Worm (Caenorhabditis elegans) whole organism, young adult: ENCODE measurements around the gene F44E2.10.

Experiments
- C06A6.2 ChIP-seq: fragments of 200-800 bp; sonication (Bioruptor generic); conservative IDR thresholded peaks from 2 replicates; pipeline ENCODE4 v1.3.6; 2022; ENCODE audit warnings: missing genetic modification characterization, missing compliant biosample characterization
- F55B11.4 ChIP-seq: sonication (generic microtip); optimal IDR thresholded peaks from 2 replicates; lab custom pipeline; 2016; ENCODE audit warnings: missing compliant biosample characterization, missing genetic modification characterization, borderline replicate concordance; ENCODE audit not compliant: insufficient read depth
- K12H6.12 ChIP-seq: fragments of 200-800 bp; sonication (Bioruptor generic); optimal IDR thresholded peaks from 2 replicates; lab custom pipeline; 2018; ENCODE audit warnings: mild to moderate bottlenecking, missing genetic modification characterization, missing compliant biosample characterization
- T07F8.4 ChIP-seq: sonication (generic microtip); optimal IDR thresholded peaks from 2 replicates; lab custom pipeline; 2016; ENCODE audit warnings: mild to moderate bottlenecking, missing genetic modification characterization, moderate library complexity, missing compliant biosample characterization
- Y56A3A.18 ChIP-seq: fragments of 200-800 bp; sonication (Bioruptor generic); IDR thresholded peaks from 2 replicates; pipeline ENCODE4 v1.3.6; 2022; ENCODE audit warnings: missing genetic modification reagents, missing genetic modification characterization, missing compliant biosample characterization
- akir-1 ChIP-seq: fragments of 200-800 bp; sonication (Bioruptor generic); optimal IDR thresholded peaks from 2 replicates; lab custom pipeline; 2018; ENCODE audit warnings: mild to moderate bottlenecking, missing genetic modification characterization, moderate library complexity, missing compliant biosample characterization
- athp-1 ChIP-seq: sonication (generic microtip); optimal IDR thresholded peaks from 2 replicates; lab custom pipeline; 2017; ENCODE audit warnings: mild to moderate bottlenecking, missing genetic modification characterization, missing compliant biosample characterization
- attf-3 ChIP-seq: fragments of 200-800 bp; sonication (Bioruptor generic); conservative IDR thresholded peaks from 2 replicates; pipeline ENCODE4 v1.3.6; 2022; ENCODE audit warnings: missing genetic modification reagents, missing genetic modification characterization, missing compliant biosample characterization
- attf-5 ChIP-seq: fragments of 200-800 bp; sonication (Bioruptor generic); optimal IDR thresholded peaks from 2 replicates; lab custom pipeline; 2018; ENCODE audit warnings: mild to moderate bottlenecking, missing genetic modification characterization, missing compliant biosample characterization
- attf-6 ChIP-seq: fragments of 200-800 bp; sonication (Bioruptor generic); IDR thresholded peaks from 2 replicates; pipeline ENCODE4 v1.3.6; 2022; ENCODE audit warnings: missing genetic modification reagents, missing genetic modification characterization, missing compliant biosample characterization
- ceh-100 ChIP-seq: fragments of 200-800 bp; sonication (Bioruptor generic); IDR thresholded peaks from 2 replicates; pipeline ENCODE4 v1.3.6; 2022; ENCODE audit warnings: missing genetic modification reagents, missing genetic modification characterization, missing compliant biosample characterization
- chd-7 ChIP-seq: sonication (generic microtip); optimal IDR thresholded peaks from 2 replicates; lab custom pipeline; 2016; ENCODE audit warnings: mild to moderate bottlenecking, missing genetic modification characterization, moderate library complexity, missing compliant biosample characterization
- die-1 ChIP-seq: sonication (generic microtip); optimal IDR thresholded peaks from 2 replicates; lab custom pipeline; 2016; ENCODE audit warnings: missing genotype, mild to moderate bottlenecking, missing genetic modification characterization, missing compliant biosample characterization
- dox-1 ChIP-seq: fragments of 200-800 bp; sonication (Bioruptor generic); IDR thresholded peaks from 2 replicates; pipeline ENCODE4 v1.3.6; 2022; ENCODE audit warnings: missing genetic modification reagents, missing genetic modification characterization, missing compliant biosample characterization
- egl-18 ChIP-seq: fragments of 200-800 bp; sonication (Bioruptor generic); IDR thresholded peaks from 2 replicates; pipeline ENCODE4 v1.3.6; 2022; ENCODE audit warnings: missing genetic modification reagents, missing genetic modification characterization, missing compliant biosample characterization
- egrh-3 ChIP-seq: fragments of 200-800 bp; sonication (Bioruptor generic); IDR thresholded peaks from 2 replicates; pipeline ENCODE4 v1.3.6; 2022; ENCODE audit warnings: missing genetic modification reagents, missing genetic modification characterization, missing compliant biosample characterization
- ekl-4 ChIP-seq: fragments of 200-800 bp; sonication (Bioruptor generic); IDR thresholded peaks from 2 replicates; pipeline ENCODE4 v1.3.6; 2022; ENCODE audit warnings: missing genetic modification reagents, missing genetic modification characterization, missing compliant biosample characterization
- fkh-3 ChIP-seq: sonication (generic microtip); optimal IDR thresholded peaks from 2 replicates; lab custom pipeline; 2016; ENCODE audit warnings: mild to moderate bottlenecking, missing genetic modification characterization, missing compliant biosample characterization
- gei-17 ChIP-seq: fragments of 200-800 bp; sonication (Bioruptor generic); optimal IDR thresholded peaks from 2 replicates; lab custom pipeline; 2018; ENCODE audit warnings: mild to moderate bottlenecking, missing genetic modification characterization, missing compliant biosample characterization
- hmg-1.2 ChIP-seq: fragments of 200-800 bp; sonication (Bioruptor generic); IDR thresholded peaks from 2 replicates; pipeline ENCODE4 v1.3.6; 2022; ENCODE audit warnings: missing genetic modification reagents, missing genetic modification characterization, missing compliant biosample characterization
- hmg-20 ChIP-seq: fragments of 200-800 bp; sonication (Bioruptor generic); IDR thresholded peaks from 2 replicates; pipeline ENCODE4 v1.3.6; 2022; ENCODE audit warnings: missing genetic modification reagents, missing genetic modification characterization, missing compliant biosample characterization
- hsf-1 ChIP-seq: fragments of 200-800 bp; sonication (Bioruptor generic); IDR thresholded peaks from 2 replicates; pipeline ENCODE4 v1.3.6; 2022; ENCODE audit warnings: missing genetic modification reagents, missing genetic modification characterization, missing compliant biosample characterization
- let-526 ChIP-seq: fragments of 200-800 bp; sonication (Bioruptor generic); IDR thresholded peaks from 2 replicates; pipeline ENCODE4 v1.3.6; 2022; ENCODE audit warnings: missing genetic modification reagents, missing genetic modification characterization, missing compliant biosample characterization
- lin-26 ChIP-seq: fragments of 200-800 bp; sonication (Bioruptor generic); IDR thresholded peaks from 2 replicates; pipeline ENCODE4 v1.3.6; 2022; ENCODE audit warnings: missing genetic modification reagents, missing genetic modification characterization, missing compliant biosample characterization
- lin-40 ChIP-seq: sonication (generic microtip); optimal IDR thresholded peaks from 2 replicates; lab custom pipeline; 2016; ENCODE audit warnings: missing genetic modification characterization, mild to moderate bottlenecking, missing compliant biosample characterization, missing genotype, missing genetic modification reagents
- lsl-1 ChIP-seq: fragments of 200-800 bp; sonication (Bioruptor generic); optimal IDR thresholded peaks from 2 replicates; lab custom pipeline; 2018; ENCODE audit warnings: mild to moderate bottlenecking, missing genetic modification characterization, moderate library complexity, missing compliant biosample characterization
- madf-10 ChIP-seq: sonication (generic microtip); optimal IDR thresholded peaks from 2 replicates; lab custom pipeline; 2016; ENCODE audit warnings: mild to moderate bottlenecking, missing genetic modification characterization, missing compliant biosample characterization
- madf-3 ChIP-seq: fragments of 200-800 bp; sonication (Bioruptor generic); IDR thresholded peaks from 2 replicates; pipeline ENCODE4 v1.3.6; 2022; ENCODE audit warnings: missing genetic modification reagents, missing genetic modification characterization, missing compliant biosample characterization
- madf-6 ChIP-seq: fragments of 200-800 bp; sonication (Bioruptor generic); IDR thresholded peaks from 2 replicates; pipeline ENCODE4 v1.3.6; 2022; ENCODE audit warnings: missing genetic modification reagents, missing genetic modification characterization, missing compliant biosample characterization
- mcd-1 ChIP-seq: fragments of 200-800 bp; sonication (Bioruptor generic); IDR thresholded peaks from 2 replicates; pipeline ENCODE4 v1.3.6; 2022; ENCODE audit warnings: missing genetic modification reagents, missing genetic modification characterization, missing compliant biosample characterization
- mel-28 ChIP-seq: sonication (generic microtip); optimal IDR thresholded peaks from 2 replicates; lab custom pipeline; 2016; ENCODE audit warnings: borderline replicate concordance, mild to moderate bottlenecking, missing genetic modification characterization, missing compliant biosample characterization
- nhr-120 ChIP-seq: fragments of 200-800 bp; sonication (Bioruptor generic); IDR thresholded peaks from 2 replicates; pipeline ENCODE4 v1.3.6; 2022; ENCODE audit warnings: missing genetic modification characterization, missing compliant biosample characterization
- nhr-27 ChIP-seq: fragments of 200-800 bp; sonication (Bioruptor generic); optimal IDR thresholded peaks from 2 replicates; lab custom pipeline; 2018; ENCODE audit warnings: mild to moderate bottlenecking, missing genetic modification characterization, moderate library complexity, missing compliant biosample characterization
- nhr-80 ChIP-seq: sonication (generic microtip); optimal IDR thresholded peaks from 2 replicates; lab custom pipeline; 2016; ENCODE audit warnings: missing genetic modification characterization, missing compliant biosample characterization
- nhr-90 ChIP-seq: sonication (generic microtip); optimal IDR thresholded peaks from 2 replicates; lab custom pipeline; 2016; ENCODE audit warnings: missing genotype, mild to moderate bottlenecking, missing genetic modification characterization, missing compliant biosample characterization
- pbrm-1 ChIP-seq: fragments of 200-800 bp; sonication (Bioruptor generic); IDR thresholded peaks from 2 replicates; pipeline ENCODE4 v1.3.6; 2022; ENCODE audit warnings: missing genetic modification reagents, missing genetic modification characterization, missing compliant biosample characterization
- rcor-1 ChIP-seq: fragments of 200-800 bp; sonication (Bioruptor generic); IDR thresholded peaks from 2 replicates; pipeline ENCODE4 v1.3.6; 2022; ENCODE audit warnings: missing genetic modification reagents, missing genetic modification characterization, missing compliant biosample characterization
- rec-8 ChIP-seq, 2 experiments: sonication (generic microtip); optimal IDR thresholded peaks; 2 replicates each; lab custom pipeline; 2016; ENCODE audit warnings: mild to moderate bottlenecking in 2 of 2, missing genetic modification characterization in 2 of 2, missing genetic modification reagents in 2 of 2, missing genotype in 2 of 2, missing biosample characterization in 1 of 2, missing compliant biosample characterization in 1 of 2, moderate library complexity in 1 of 2
- sea-2 ChIP-seq: fragments of 200-800 bp; sonication (Bioruptor generic); IDR thresholded peaks from 2 replicates; pipeline ENCODE4 v1.3.6; 2022; ENCODE audit warnings: missing genetic modification characterization, missing compliant biosample characterization
- snpc-3.4 ChIP-seq: sonication (generic microtip); optimal IDR thresholded peaks from 2 replicates; lab custom pipeline; 2017; ENCODE audit warnings: missing genetic modification characterization, mild to moderate bottlenecking, missing compliant biosample characterization, antibody characterized with exemption, moderate library complexity, missing genotype, missing genetic modification reagents
- somi-1 ChIP-seq: fragments of 200-800 bp; sonication (Bioruptor generic); optimal IDR thresholded peaks from 2 replicates; lab custom pipeline; 2018; ENCODE audit warnings: mild to moderate bottlenecking, missing genetic modification characterization, missing compliant biosample characterization
- tbp1 ChIP-seq: fragments of 200-800 bp; sonication (Bioruptor generic); optimal IDR thresholded peaks from 2 replicates; lab custom pipeline; 2018; ENCODE audit warnings: mild to moderate bottlenecking, missing genetic modification characterization, missing compliant biosample characterization
- unc-130 ChIP-seq: sonication (generic microtip); optimal IDR thresholded peaks from 2 replicates; lab custom pipeline; 2016; ENCODE audit warnings: missing genetic modification reagents, missing genetic modification characterization, missing compliant biosample characterization
- zfh-2 ChIP-seq: fragments of 200-800 bp; sonication (Bioruptor generic); conservative IDR thresholded peaks from 2 replicates; pipeline ENCODE4 v1.3.6; 2022; ENCODE audit warnings: missing genetic modification reagents, missing genetic modification characterization, missing compliant biosample characterization
- ztf-22 ChIP-seq: fragments of 200-800 bp; sonication (Bioruptor generic); optimal IDR thresholded peaks from 2 replicates; lab custom pipeline; 2018; ENCODE audit warnings: mild to moderate bottlenecking, missing genetic modification characterization, moderate library complexity, missing compliant biosample characterization
- ztf-26 ChIP-seq: sonication (generic microtip); optimal IDR thresholded peaks from 2 replicates; lab custom pipeline; 2017; ENCODE audit warnings: missing genetic modification characterization, missing compliant biosample characterization
- ztf-28 ChIP-seq: fragments of 200-800 bp; sonication (Bioruptor generic); IDR thresholded peaks from 2 replicates; pipeline ENCODE4 v1.3.6; 2022; ENCODE audit warnings: missing genetic modification reagents, missing genetic modification characterization, missing compliant biosample characterization

The F44E2.10 gene

DNA sequence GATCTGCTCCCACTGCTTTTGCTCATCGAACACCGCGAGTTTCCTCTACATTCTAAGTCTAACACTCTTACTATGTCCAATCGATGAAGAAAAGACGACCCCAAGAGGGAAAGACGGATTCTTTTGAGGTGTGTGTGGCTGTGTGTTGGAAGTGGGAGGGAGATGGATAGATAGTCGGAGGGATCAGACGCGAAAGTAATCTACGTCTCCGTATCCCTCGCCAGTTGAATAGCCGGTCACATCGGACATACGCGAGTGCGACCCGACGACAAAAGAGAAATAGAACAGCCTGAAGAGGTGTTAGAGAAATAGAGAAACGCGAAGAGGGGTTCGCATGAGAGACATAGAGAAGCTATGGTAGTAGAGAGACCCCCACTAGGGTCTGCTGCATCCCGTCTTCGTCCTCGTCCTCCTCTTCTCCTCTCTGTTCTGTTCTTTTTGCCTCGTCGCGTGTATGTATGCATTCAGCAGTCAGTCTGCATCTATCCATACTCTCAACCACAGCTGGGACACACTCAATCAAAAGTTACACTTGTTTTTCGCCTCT, 35.2 kb downstream of the F44E2.10 start (continued):
- TF ChIP-seq akir-1 (GFP tag; lab: Kevin White, UChicago) (peak; percentile 59), attf-5 (peak; percentile 95), ztf-22 (peak; percentile 43), dox-1 (GFP tag; lab: Robert Waterston, UW) (peak; percentile 90), mcd-1 (GFP tag; lab: Robert Waterston, UW) (peak; percentile 81), hmg-20 (GFP tag; lab: Robert Waterston, UW) (no peak), zfh-2 (peak; percentile 99), egl-18 (GFP tag; lab: Robert Waterston, UW) (peak; percentile 82), madf-10 (tag; lab: Kevin White, UChicago) (peak; percentile 67), ztf-28 (no peak), egrh-3 (GFP tag; lab: Robert Waterston, UW) (peak; percentile 37), lsl-1 (GFP tag; lab: Kevin White, UChicago) (peak; percentile 0), fkh-3 (tag; lab: Kevin White, UChicago) (no peak), attf-3 (no peak), lin-26 (GFP tag; lab: Robert Waterston, UW) (peak; percentile 71; the same call in 1 of the 2 replicates), T07F8.4 (tag; lab: Kevin White, UChicago) (peak; percentile 28), C06A6.2 (peak; percentile 89), hsf-1 (peak; percentile 52; the same call in 1 of the 2 replicates), rcor-1 (GFP tag; lab: Robert Waterston, UW) (peak; percentile 66), chd-7 (tag; lab: Kevin White, UChicago) (peak; percentile 96), pbrm-1 (peak; percentile 71; the same call in 1 of the 2 replicates), sea-2 (no peak), rec-8 (tag; optimal IDR thresholded peaks at IDR 0.05; lab: Kevin White, UChicago) (peak in 1 of 2 experiments; percentile 5), F55B11.4 (tag; lab: Kevin White, UChicago) (no peak)

DNA sequence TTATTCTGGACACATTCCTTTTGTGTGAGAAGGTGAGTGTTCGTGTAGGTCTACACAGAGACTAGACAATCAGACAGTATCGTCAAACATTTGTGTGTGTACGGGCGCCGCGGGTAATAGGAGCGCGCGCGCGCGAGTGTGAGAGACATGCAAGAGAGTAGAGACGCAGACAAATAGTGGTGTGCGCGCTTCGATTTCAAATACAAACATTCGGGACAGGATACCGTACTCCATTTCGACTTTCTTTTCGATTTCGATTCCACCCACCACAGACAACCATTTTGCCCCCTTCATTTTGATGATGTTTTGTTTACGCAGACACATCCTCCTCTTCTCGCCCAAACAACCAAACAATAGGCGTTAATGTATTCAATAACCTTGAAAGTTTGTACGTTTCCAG, 36.1 kb downstream of the F44E2.10 start:
- TF ChIP-seq K12H6.12 (no peak), mel-28 (tag; lab: Kevin White, UChicago) (no peak), die-1 (peak; percentile 51), lsl-1 (GFP tag; lab: Kevin White, UChicago) (peak; percentile 10), hmg-1.2 (GFP tag; lab: Robert Waterston, UW) (peak; percentile 86), nhr-80 (tag; lab: Kevin White, UChicago) (peak; percentile 88), tbp1 (GFP tag; lab: Kevin White, UChicago) (peak; percentile 43), ekl-4 (GFP tag; lab: Robert Waterston, UW) (peak; percentile 45; the same call in 1 of the 2 replicates), lin-40 (tag; lab: Kevin White, UChicago) (peak; percentile 43), zfh-2 (peak; percentile 83), ztf-28 (no peak), somi-1 (GFP tag; lab: Kevin White, UChicago) (no peak), nhr-27 (tag; lab: Kevin White, UChicago) (no peak), madf-3 (no peak), madf-6 (GFP tag; lab: Robert Waterston, UW) (peak; percentile 85), athp-1 (no peak), madf-10 (tag; lab: Kevin White, UChicago) (peak; percentile 37), T07F8.4 (tag; lab: Kevin White, UChicago) (no peak), chd-7 (tag; lab: Kevin White, UChicago) (peak; percentile 57), ztf-26 (tag; lab: Kevin White, UChicago) (peak; percentile 57), ceh-100 (GFP tag; lab: Robert Waterston, UW) (peak; percentile 64), let-526 (peak; percentile 18; the same call in 1 of the 2 replicates), snpc-3.4 (tag; lab: Kevin White, UChicago) (no peak), egrh-3 (GFP tag; lab: Robert Waterston, UW) (no peak), attf-6 (no peak), gei-17 (GFP tag; lab: Kevin White, UChicago) (no peak), nhr-120 (no peak), nhr-90 (tag; lab: Kevin White, UChicago) (peak; percentile 44), unc-130 (GFP tag; lab: Kevin White, UChicago) (no peak), Y56A3A.18 (GFP tag; lab: Robert Waterston, UW) (no peak)
